Worm (Caenorhabditis elegans): ENCODE data around the gene sre-54.

- TF ChIP-seq him-1 (tag; optimal IDR thresholded peaks at IDR 0.05) (no peak), W03F9.2 (tag; optimal IDR thresholded peaks at IDR 0.05) (no peak)
Measured at ce11 chrII:12324159-12324558, 8.6 kb upstream of the sre-54 start, which contains the start of gene sre-56.
